Worm (Caenorhabditis elegans): ENCODE data around the gene unc-50.

DNA sequence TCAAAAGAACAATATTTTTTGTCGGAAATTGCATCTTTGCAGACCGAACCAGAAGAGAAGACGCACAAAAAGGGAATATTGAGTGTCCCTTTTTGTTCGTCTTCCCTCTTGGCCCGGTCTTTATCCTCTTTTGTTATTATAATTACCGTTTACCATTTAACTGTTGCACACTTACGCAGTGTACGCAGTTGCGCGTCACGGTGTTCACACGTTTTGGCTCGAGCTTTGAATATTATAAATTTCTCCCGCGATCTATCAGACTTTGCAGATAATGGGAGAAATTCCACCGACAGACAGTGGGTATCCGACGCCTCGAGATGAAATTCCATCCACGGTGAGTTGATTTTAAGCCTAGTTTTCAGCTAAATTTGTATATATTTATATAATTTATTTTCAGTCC lies 2.8 kb upstream of the unc-50 start, which contains the start of gene sas-7:
- TF ChIP-seq nhr-237 (tag; optimal IDR thresholded peaks at IDR 0.05), result no peak
- no peak for TF ChIP-seq lsy-2 (tag; optimal IDR thresholded peaks at IDR 0.05)
- no peak for TF ChIP-seq blmp-1 (tag; optimal IDR thresholded peaks at IDR 0.05)
- TF ChIP-seq unc-39 (tag; optimal IDR thresholded peaks at IDR 0.05), result no peak
- no peak for TF ChIP-seq unc-62 (GFP tag; optimal IDR thresholded peaks at IDR 0.05)
- no peak for TF ChIP-seq ces-1 (GFP tag; optimal IDR thresholded peaks at IDR 0.05)
- TF ChIP-seq unc-120 (tag; optimal IDR thresholded peaks at IDR 0.05; ENCODE audit: poor library complexity, severe bottlenecking), result no peak
- no peak for TF ChIP-seq sem-2 (GFP tag; optimal IDR thresholded peaks at IDR 0.05)
- no peak for TF ChIP-seq nhr-76 (tag; optimal IDR thresholded peaks at IDR 0.05)
- TF ChIP-seq snpc-4 (tag; optimal IDR thresholded peaks at IDR 0.05), result no peak
